Fruit fly (Drosophila melanogaster): Measurements from ENCODE around the gene CG13048.

dm6 chr3L:16265000-16265399 is 18.7 kb downstream of the CG13048 start, which contains the start of the genes CG13051 and CG13069:
- TF ChIP-seq Pif1B (GFP tag; optimal IDR thresholded peaks at IDR 0.05): no peak
- TF ChIP-seq fd96Ca (GFP tag; IDR thresholded peaks at IDR 0.05): no peak
- no peak for TF ChIP-seq CG32121 (GFP tag; IDR thresholded peaks at IDR 0.05)
- TF ChIP-seq EcR (GFP tag; optimal IDR thresholded peaks at IDR 0.05): no peak
- TF ChIP-seq CG15710 (tag; optimal IDR thresholded peaks at IDR 0.05): no peak
